Fruit fly (Drosophila melanogaster) whole organism, embryonic: Measurements from ENCODE around the gene CG6788.

Source experiments
- B-H1 ChIP-seq: fragments of 200-800 bp; sonication (Bioruptor generic); IDR thresholded peaks from 3 replicates; pipeline ENCODE4 v1.3.6; 2022; ENCODE audit warnings: missing biosample characterization, missing genetic modification characterization
- Bgb ChIP-seq: fragments of 200-800 bp; sonication (Bioruptor generic); IDR thresholded peaks from 2 replicates; pipeline ENCODE4 v1.3.6; 2022; ENCODE audit warnings: missing biosample characterization, missing genetic modification characterization; ENCODE audit not compliant: partially characterized antibody
- BtbVII ChIP-seq: fragments of 200-800 bp; sonication (Bioruptor generic); optimal IDR thresholded peaks from 3 replicates; lab custom pipeline; 2017; ENCODE audit warnings: missing biosample characterization, mild to moderate bottlenecking, missing genetic modification characterization
- CG10147 ChIP-seq: fragments of 200-800 bp; sonication (Bioruptor generic); optimal IDR thresholded peaks from 2 replicates; lab custom pipeline; 2019; ENCODE audit warnings: missing biosample characterization, mild to moderate bottlenecking, missing genetic modification characterization, moderate library complexity
- CG10366 ChIP-seq: fragments of 200-800 bp; sonication (Bioruptor generic); IDR thresholded peaks from 2 replicates; pipeline ENCODE4 v1.3.6; 2022; ENCODE audit warnings: missing biosample characterization, missing genetic modification characterization
- CG11093 ChIP-seq: fragments of 200-800 bp; sonication (Bioruptor generic); IDR thresholded peaks from 3 replicates; pipeline ENCODE4 v1.3.6; 2022; ENCODE audit warnings: missing biosample characterization, missing genetic modification characterization
- CG11723 ChIP-seq: fragments of 200-800 bp; sonication (Bioruptor generic); optimal IDR thresholded peaks from 2 replicates; lab custom pipeline; 2017; ENCODE audit warnings: missing biosample characterization, mild to moderate bottlenecking, missing genetic modification characterization
- CG12659 ChIP-seq: fragments of 200-800 bp; sonication (Bioruptor generic); optimal IDR thresholded peaks from 3 replicates; lab custom pipeline; 2017; ENCODE audit warnings: mild to moderate bottlenecking, missing biosample characterization, missing genetic modification reagents, missing genetic modification characterization
- CG1529 ChIP-seq: fragments of 200-800 bp; sonication (Bioruptor generic); optimal IDR thresholded peaks from 3 replicates; lab custom pipeline; 2018; ENCODE audit warnings: missing biosample characterization, missing genetic modification characterization
- CG16815 ChIP-seq: fragments of 200-800 bp; sonication (Bioruptor generic); optimal IDR thresholded peaks from 3 replicates; lab custom pipeline; 2017; ENCODE audit warnings: missing biosample characterization, mild to moderate bottlenecking, missing genetic modification characterization
- CG18011 ChIP-seq: fragments of 200-800 bp; sonication (Bioruptor generic); optimal IDR thresholded peaks from 2 replicates; lab custom pipeline; 2017; ENCODE audit warnings: missing biosample characterization, missing genetic modification characterization, mild to moderate bottlenecking, moderate library complexity, missing genotype
- CG18599 ChIP-seq: fragments of 200-800 bp; sonication (Bioruptor generic); optimal IDR thresholded peaks from 3 replicates; lab custom pipeline; 2017; ENCODE audit warnings: missing biosample characterization, missing genetic modification characterization, mild to moderate bottlenecking, moderate library complexity, missing genetic modification reagents
- CG18764 ChIP-seq: fragments of 200-800 bp; sonication (Bioruptor generic); optimal IDR thresholded peaks from 3 replicates; lab custom pipeline; 2016; ENCODE audit warnings: missing biosample characterization, missing genetic modification characterization
- CG2678 ChIP-seq: fragments of 200-800 bp; sonication (Bioruptor generic); optimal IDR thresholded peaks from 3 replicates; lab custom pipeline; 2019; ENCODE audit warnings: missing biosample characterization, mild to moderate bottlenecking, missing genetic modification characterization, moderate library complexity
- CG30020 ChIP-seq: fragments of 200-800 bp; optimal IDR thresholded peaks from 2 replicates; lab custom pipeline; 2019; ENCODE audit warnings: missing biosample characterization, mild to moderate bottlenecking, missing genetic modification characterization, moderate library complexity
- CG31388 ChIP-seq: fragments of 200-800 bp; sonication (Bioruptor generic); optimal IDR thresholded peaks from 2 replicates; lab custom pipeline; 2016; ENCODE audit warnings: missing biosample characterization, missing genetic modification characterization
- CG7786 ChIP-seq: fragments of 200-800 bp; sonication (Bioruptor generic); optimal IDR thresholded peaks from 2 replicates; lab custom pipeline; 2016; ENCODE audit warnings: missing biosample characterization, missing genetic modification characterization
- CG7963 ChIP-seq: fragments of 200-800 bp; sonication (Bioruptor generic); IDR thresholded peaks from 3 replicates; pipeline ENCODE4 v1.3.6; 2022; ENCODE audit warnings: missing biosample characterization, missing genetic modification characterization; ENCODE audit not compliant: partially characterized antibody
- CG8478 ChIP-seq: fragments of >200 bp; optimal IDR thresholded peaks from 2 replicates; lab custom pipeline; 2018
- CG9797 ChIP-seq: fragments of 200-800 bp; sonication (Bioruptor generic); optimal IDR thresholded peaks from 3 replicates; lab custom pipeline; 2018; ENCODE audit warnings: missing biosample characterization, mild to moderate bottlenecking, missing genetic modification characterization
- Chrac-16 ChIP-seq: fragments of 200-800 bp; sonication (Bioruptor generic); optimal IDR thresholded peaks from 3 replicates; lab custom pipeline; 2016; ENCODE audit warnings: missing biosample characterization, missing genetic modification characterization
- CoRest ChIP-seq: fragments of 200-800 bp; sonication (Bioruptor generic); optimal IDR thresholded peaks from 3 replicates; lab custom pipeline; 2018; ENCODE audit warnings: missing biosample characterization, mild to moderate bottlenecking, missing genetic modification characterization, moderate library complexity
- Dip2 ChIP-seq: fragments of 200-800 bp; sonication (Bioruptor generic); IDR thresholded peaks from 2 replicates; pipeline ENCODE4 v1.3.6; 2022; ENCODE audit warnings: missing biosample characterization, missing genetic modification characterization
- H15 ChIP-seq: fragments of 200-800 bp; sonication (Bioruptor generic); IDR thresholded peaks from 3 replicates; pipeline ENCODE4 v1.3.6; 2022; ENCODE audit warnings: missing biosample characterization, missing genetic modification characterization
- Hr3 ChIP-seq: fragments of 200-800 bp; sonication (Bioruptor generic); optimal IDR thresholded peaks from 3 replicates; lab custom pipeline; 2016; ENCODE audit warnings: missing biosample characterization, missing genetic modification characterization
- Med ChIP-seq: fragments of 200-800 bp; sonication (Bioruptor generic); peaks from one replicate; lab custom pipeline; 2016; ENCODE audit warnings: missing biosample characterization, missing genetic modification characterization, mild to moderate bottlenecking, inconsistent platforms, moderate library complexity
- Pdp1 ChIP-seq, 2 experiments: fragments of 200-800 bp; sonication (Bioruptor generic); optimal IDR thresholded peaks; 3 replicates each; lab custom pipeline; 2016; ENCODE audit warnings: missing biosample characterization in 2 of 2, missing genetic modification characterization in 2 of 2, mild to moderate bottlenecking in 1 of 2, moderate library complexity in 1 of 2
- Sin3A ChIP-seq: fragments of >200 bp; optimal IDR thresholded peaks from 2 replicates; lab custom pipeline; 2018
- Sox100B ChIP-seq: fragments of 200-800 bp; sonication (Bioruptor generic); optimal IDR thresholded peaks from 3 replicates; lab custom pipeline; 2018; ENCODE audit warnings: missing biosample characterization, mild to moderate bottlenecking, missing genetic modification characterization
- TFAM ChIP-seq: fragments of 200-800 bp; sonication (Bioruptor generic); optimal IDR thresholded peaks from 2 replicates; lab custom pipeline; 2017; ENCODE audit warnings: missing biosample characterization, missing genetic modification characterization, inconsistent platforms
- Tbp ChIP-seq: fragments of >200 bp; optimal IDR thresholded peaks from 2 replicates; lab custom pipeline; 2018; ENCODE audit warnings: missing biosample characterization, missing genetic modification characterization
- aop ChIP-seq: fragments of 200-800 bp; sonication (Bioruptor generic); IDR thresholded peaks from 2 replicates; pipeline ENCODE4 v1.3.6; 2022; ENCODE audit warnings: missing biosample characterization, missing genetic modification characterization
- ap ChIP-seq: fragments of 200-800 bp; sonication (Bioruptor generic); IDR thresholded peaks from 2 replicates; pipeline ENCODE4 v1.3.6; 2022; ENCODE audit warnings: missing biosample characterization, missing genetic modification characterization
- caup ChIP-seq: fragments of 200-800 bp; sonication (Bioruptor generic); optimal IDR thresholded peaks from 3 replicates; lab custom pipeline; 2017; ENCODE audit warnings: missing biosample characterization, mild to moderate bottlenecking, missing genetic modification characterization, moderate library complexity; ENCODE audit not compliant: severe bottlenecking
- exex ChIP-seq: fragments of 200-800 bp; sonication (Bioruptor generic); optimal IDR thresholded peaks from 4 replicates; lab custom pipeline; 2018; ENCODE audit warnings: missing biosample characterization, mild to moderate bottlenecking, missing genetic modification characterization, moderate library complexity
- gem ChIP-seq: fragments of 200-800 bp; sonication (Bioruptor generic); optimal IDR thresholded peaks from 2 replicates; lab custom pipeline; 2019; ENCODE audit warnings: missing biosample characterization, mild to moderate bottlenecking, missing genetic modification characterization, moderate library complexity
- gsb ChIP-seq: fragments of 200-800 bp; sonication (Bioruptor generic); IDR thresholded peaks from 2 replicates; pipeline ENCODE4 v1.3.6; 2022; ENCODE audit warnings: missing biosample characterization, missing genetic modification characterization
- luna ChIP-seq: fragments of 200-800 bp; sonication (Bioruptor generic); optimal IDR thresholded peaks from 2 replicates; lab custom pipeline; 2016; ENCODE audit warnings: missing biosample characterization, missing genetic modification characterization
- nau ChIP-seq: fragments of 200-800 bp; sonication (Bioruptor generic); optimal IDR thresholded peaks from 3 replicates; lab custom pipeline; 2017; ENCODE audit warnings: missing biosample characterization, mild to moderate bottlenecking, missing genetic modification characterization, missing genetic modification reagents
- nmo ChIP-seq: fragments of 200-800 bp; sonication (Bioruptor generic); optimal IDR thresholded peaks from 2 replicates; lab custom pipeline; 2018; ENCODE audit warnings: missing biosample characterization, mild to moderate bottlenecking, missing genetic modification characterization, moderate library complexity
- peb ChIP-seq: fragments of 200-800 bp; sonication (Bioruptor generic); IDR thresholded peaks from 2 replicates; pipeline ENCODE4 v1.3.6; 2022; ENCODE audit warnings: missing biosample characterization, missing genetic modification characterization
- pho ChIP-seq: fragments of 200-800 bp; sonication (Bioruptor generic); optimal IDR thresholded peaks from 2 replicates; lab custom pipeline; 2016; ENCODE audit warnings: missing biosample characterization, missing genetic modification characterization
- pnt ChIP-seq: fragments of 200-800 bp; sonication (Bioruptor generic); optimal IDR thresholded peaks from 3 replicates; lab custom pipeline; 2016; ENCODE audit warnings: missing biosample characterization, missing genetic modification characterization
- psq ChIP-seq: fragments of 200-800 bp; sonication (Bioruptor generic); optimal IDR thresholded peaks from 2 replicates; lab custom pipeline; 2017; ENCODE audit warnings: missing biosample characterization, missing genetic modification characterization
- schlank ChIP-seq: fragments of 200-800 bp; sonication (Bioruptor generic); optimal IDR thresholded peaks from 2 replicates; lab custom pipeline; 2018; ENCODE audit warnings: missing biosample characterization, mild to moderate bottlenecking, missing genetic modification characterization
- ssp ChIP-seq: fragments of 200-800 bp; sonication (Bioruptor generic); IDR thresholded peaks from 2 replicates; pipeline ENCODE4 v1.3.6; 2022; ENCODE audit warnings: missing biosample characterization, missing genetic modification characterization
- tna ChIP-seq: fragments of 200-800 bp; sonication (Bioruptor generic); IDR thresholded peaks from 2 replicates; pipeline ENCODE4 v1.3.6; 2022; ENCODE audit warnings: missing biosample characterization, missing genetic modification characterization; ENCODE audit not compliant: partially characterized antibody
- toy ChIP-seq: fragments of 200-800 bp; sonication (Bioruptor generic); IDR thresholded peaks from 2 replicates; pipeline ENCODE4 v1.3.6; 2022; ENCODE audit warnings: missing biosample characterization, missing genetic modification characterization
- unc-4 ChIP-seq: fragments of 200-800 bp; sonication (Bioruptor generic); IDR thresholded peaks from 2 replicates; pipeline ENCODE4 v1.3.6; 2022; ENCODE audit warnings: missing biosample characterization, missing genetic modification characterization; ENCODE audit not compliant: partially characterized antibody
- wek ChIP-seq: fragments of 200-800 bp; sonication (Bioruptor generic); optimal IDR thresholded peaks from 3 replicates; lab custom pipeline; 2018; ENCODE audit warnings: missing biosample characterization, mild to moderate bottlenecking, missing genetic modification characterization, moderate library complexity
- wor ChIP-seq: fragments of 200-800 bp; sonication (Bioruptor generic); IDR thresholded peaks from 2 replicates; pipeline ENCODE4 v1.3.6; 2022; ENCODE audit warnings: missing biosample characterization, missing genetic modification characterization
- z ChIP-seq: fragments of 200-800 bp; sonication (Bioruptor generic); IDR thresholded peaks from 3 replicates; pipeline ENCODE4 v1.3.6; 2022; ENCODE audit warnings: missing biosample characterization, missing genetic modification characterization

CG6788 gene

dm6 chrX:17841923-17842322 lies 46.1 kb upstream of the CG6788 start, which contains the start of gene Taf9 (continued):
- no peak for TF ChIP-seq CG11723 (GFP tag; lab: Kevin White, UChicago)
- TF ChIP-seq schlank (tag; lab: Kevin White, UChicago), result no peak
- TF ChIP-seq ap, result no peak
- no peak for TF ChIP-seq gsb (GFP tag; lab: Robert Waterston, UW)
- no peak for TF ChIP-seq z (GFP tag; lab: Robert Waterston, UW)
- TF ChIP-seq CG16815 (GFP tag; lab: Kevin White, UChicago), result no peak
- TF ChIP-seq Bgb (GFP tag; lab: Robert Waterston, UW), result peak; percentile 95
- no peak for TF ChIP-seq TFAM (GFP tag; lab: Kevin White, UChicago)
- no peak for TF ChIP-seq B-H1 (GFP tag; lab: Robert Waterston, UW)
- TF ChIP-seq CG7963 (GFP tag; lab: Robert Waterston, UW), result peak; percentile 85
- no peak for TF ChIP-seq CoRest
- TF ChIP-seq H15 (GFP tag; lab: Robert Waterston, UW), result no peak
- TF ChIP-seq Chrac-16 (GFP tag; lab: Kevin White, UChicago), result no peak
- no peak for TF ChIP-seq CG30020 (tag; lab: Kevin White, UChicago)
- TF ChIP-seq Sin3A, result peak; percentile 51
- no peak for TF ChIP-seq pho (GFP tag; lab: Kevin White, UChicago)
- TF ChIP-seq nmo (GFP tag; lab: Kevin White, UChicago), result peak; percentile 47
- no peak for TF ChIP-seq aop (GFP tag; lab: Robert Waterston, UW)
- TF ChIP-seq CG10147 (GFP tag; lab: Kevin White, UChicago), result no peak
- no peak for TF ChIP-seq CG11093 (GFP tag; lab: Robert Waterston, UW)
- peak in 1 of 2 experiments; percentile 20 for TF ChIP-seq Pdp1 (GFP tag; optimal IDR thresholded peaks at IDR 0.05; lab: Kevin White, UChicago)
- no peak for TF ChIP-seq CG8478 (lab: Kevin White, UChicago)
- TF ChIP-seq Dip2 (GFP tag; lab: Robert Waterston, UW), result no peak
- no peak for TF ChIP-seq CG7786 (GFP tag; lab: Kevin White, UChicago)
- no peak for TF ChIP-seq CG1529 (GFP tag; lab: Kevin White, UChicago)
- TF ChIP-seq Tbp, result no peak
- TF ChIP-seq CG9797 (GFP tag; lab: Kevin White, UChicago), result no peak
- TF ChIP-seq psq (GFP tag; lab: Kevin White, UChicago), result no peak
- TF ChIP-seq CG18599 (GFP tag; lab: Kevin White, UChicago), result no peak
- no peak for TF ChIP-seq CG31388 (GFP tag; lab: Kevin White, UChicago)
- no peak for TF ChIP-seq Hr3 (GFP tag; lab: Kevin White, UChicago)
- TF ChIP-seq BtbVII (GFP tag; lab: Kevin White, UChicago), result no peak
- TF ChIP-seq luna (GFP tag; lab: Kevin White, UChicago), result no peak
- no peak for TF ChIP-seq toy
- no peak for TF ChIP-seq Sox100B (GFP tag; lab: Kevin White, UChicago)
- no peak for TF ChIP-seq wor (GFP tag; lab: Robert Waterston, UW)
- no peak for TF ChIP-seq CG2678 (tag; lab: Kevin White, UChicago)
- TF ChIP-seq CG18011 (GFP tag; lab: Kevin White, UChicago), result no peak
- TF ChIP-seq wek (GFP tag; lab: Kevin White, UChicago), result no peak
- TF ChIP-seq exex (tag; lab: Kevin White, UChicago), result no peak
- TF ChIP-seq unc-4, result peak; percentile 89
- no peak for TF ChIP-seq CG18764
- no peak for TF ChIP-seq pnt (GFP tag; lab: Kevin White, UChicago)
- no peak for TF ChIP-seq gem (tag; lab: Kevin White, UChicago)
- TF ChIP-seq ssp (GFP tag; lab: Robert Waterston, UW), result no peak
- no peak for TF ChIP-seq peb (GFP tag; lab: Robert Waterston, UW)
- no peak for TF ChIP-seq caup
- TF ChIP-seq Med (GFP tag; lab: Kevin White, UChicago), result peak; percentile 83
- no peak for TF ChIP-seq CG10366 (GFP tag; lab: Robert Waterston, UW)
- peak; percentile 53 for TF ChIP-seq CG12659 (GFP tag; lab: Kevin White, UChicago)
- peak; percentile 84 for TF ChIP-seq tna
- no peak for TF ChIP-seq nau (GFP tag; lab: Kevin White, UChicago)
